Worm (Caenorhabditis elegans): Measurements from ENCODE around the gene hlh-1.
A peak's percentile ranks its signal among the peaks of the same experiment; 100 is the strongest.

ce11 chrII:4518300-4518907 is at the start of gene hlh-1:
- peak; percentile 67 for TF ChIP-seq ceh-18 (tag; optimal IDR thresholded peaks at IDR 0.05)
- no peak for TF ChIP-seq ceh-34 (tag; optimal IDR thresholded peaks at IDR 0.05)
- no peak for TF ChIP-seq ets-4 (tag; optimal IDR thresholded peaks at IDR 0.05)
- TF ChIP-seq che-1 (tag; optimal IDR thresholded peaks at IDR 0.05) = no peak
- no peak for TF ChIP-seq pha-2 (tag; optimal IDR thresholded peaks at IDR 0.05)
- TF ChIP-seq pat-9 (tag; optimal IDR thresholded peaks at IDR 0.05) = no peak
- TF ChIP-seq pha-4 (tag; optimal IDR thresholded peaks at IDR 0.05) = no peak

All from whole organism, late embryonic.